Fruit fly (Drosophila melanogaster) whole organism, pupa: ENCODE measurements around the gene CG8563.

Experiments used
- CG10348 ChIP-seq: fragments of 200-800 bp; sonication (Bioruptor generic); IDR thresholded peaks from 2 replicates; pipeline ENCODE4 v1.3.6; 2022; ENCODE audit warnings: missing biosample characterization, missing genetic modification characterization
- CG12605 ChIP-seq: fragments of 200-800 bp; sonication (Bioruptor generic); IDR thresholded peaks from 2 replicates; pipeline ENCODE4 v1.3.6; 2022; ENCODE audit warnings: missing biosample characterization, missing genetic modification characterization
- CG13204 ChIP-seq: fragments of 200-800 bp; sonication (Bioruptor generic); optimal IDR thresholded peaks from 2 replicates; lab custom pipeline; 2018; ENCODE audit warnings: missing biosample characterization, mild to moderate bottlenecking, missing genetic modification characterization, moderate library complexity
- CG17806 ChIP-seq: fragments of 200-800 bp; sonication (Bioruptor generic); optimal IDR thresholded peaks from 2 replicates; lab custom pipeline; 2018; ENCODE audit warnings: missing biosample characterization, mild to moderate bottlenecking, missing genetic modification characterization, moderate library complexity
- CG32121 ChIP-seq: fragments of 200-800 bp; sonication (Bioruptor generic); IDR thresholded peaks from 2 replicates; pipeline ENCODE4 v1.3.6; 2022; ENCODE audit warnings: missing biosample characterization, missing genetic modification characterization
- CG8301 ChIP-seq: fragments of 200-800 bp; sonication (Bioruptor generic); optimal IDR thresholded peaks from 2 replicates; lab custom pipeline; 2018; ENCODE audit warnings: missing biosample characterization, mild to moderate bottlenecking, missing genetic modification characterization
- D1 ChIP-seq: fragments of 200-800 bp; sonication (Bioruptor generic); optimal IDR thresholded peaks from 2 replicates; lab custom pipeline; 2018; ENCODE audit warnings: missing biosample characterization, mild to moderate bottlenecking, missing genetic modification characterization, moderate library complexity
- EcR ChIP-seq: fragments of 200-800 bp; sonication (Bioruptor generic); optimal IDR thresholded peaks from 3 replicates; lab custom pipeline; 2019; ENCODE audit warnings: missing biosample characterization, missing genetic modification characterization, mild to moderate bottlenecking, moderate library complexity, missing genetic modification reagents
- Ets98B ChIP-seq: fragments of 200-800 bp; sonication (Bioruptor generic); IDR thresholded peaks from 2 replicates; pipeline ENCODE4 v1.3.6; 2022; ENCODE audit warnings: missing biosample characterization, missing genetic modification characterization
- Snoo ChIP-seq: fragments of 200-800 bp; sonication (Bioruptor generic); optimal IDR thresholded peaks from 3 replicates; lab custom pipeline; 2017; ENCODE audit warnings: missing biosample characterization, mild to moderate bottlenecking, missing genetic modification characterization, inconsistent platforms
- gl ChIP-seq: fragments of 200-800 bp; sonication (Bioruptor generic); optimal IDR thresholded peaks from 2 replicates; lab custom pipeline; 2018; ENCODE audit warnings: missing biosample characterization, mild to moderate bottlenecking, missing genetic modification characterization
- rn ChIP-seq: fragments of 200-800 bp; sonication (Bioruptor generic); IDR thresholded peaks from 2 replicates; pipeline ENCODE4 v1.3.6; 2022; ENCODE audit warnings: missing biosample characterization, missing genetic modification characterization

- TF ChIP-seq D1 (tag; lab: Kevin White, UChicago) (no peak), rn (no peak), EcR (GFP tag; lab: Kevin White, UChicago) (peak; percentile 93), Ets98B (GFP tag; lab: Robert Waterston, UW) (no peak), CG17806 (no peak), CG8301 (peak; percentile 33), CG32121 (GFP tag; lab: Robert Waterston, UW) (peak; percentile 43; the same call in 1 of the 2 replicates), CG13204 (GFP tag; lab: Kevin White, UChicago) (no peak), Snoo (tag; lab: Kevin White, UChicago) (peak; percentile 16), CG10348 (GFP tag; lab: Robert Waterston, UW) (no peak), gl (tag; lab: Kevin White, UChicago) (no peak), CG12605 (GFP tag; lab: Robert Waterston, UW) (no peak)
Observed at dm6 chr3L:7367798-7368678, 22.5 kb upstream of the CG8563 start.
